Worm (Caenorhabditis elegans): Measurements from ENCODE around the gene dli-1.

DNA sequence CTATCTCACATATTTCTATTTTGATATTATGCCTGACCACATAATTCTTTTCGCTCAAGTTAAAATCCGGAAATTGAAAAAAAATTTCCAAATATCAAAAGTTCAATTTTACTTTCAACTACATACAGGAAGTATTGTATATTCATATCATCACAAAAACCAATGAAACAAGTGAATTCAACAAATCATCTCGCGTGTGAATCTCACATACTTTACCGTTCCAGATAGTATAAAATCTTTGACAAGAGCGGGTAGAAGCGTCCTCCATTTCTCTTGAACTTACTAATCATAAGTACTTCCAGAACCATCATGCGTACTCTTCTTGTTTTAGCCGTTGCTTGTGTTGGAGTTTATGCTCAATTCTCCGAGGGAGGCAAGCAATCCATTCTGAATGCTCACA lies 27.1 kb downstream of the dli-1 start, which contains the start of gene scl-8:
- TF ChIP-seq ets-4 (tag; optimal IDR thresholded peaks at IDR 0.05) = no peak
- no peak for TF ChIP-seq ama-1 (optimal IDR thresholded peaks at IDR 0.05)
- no peak for TF ChIP-seq sox-4 (tag; optimal IDR thresholded peaks at IDR 0.05)
- TF ChIP-seq hlh-8 (tag; optimal IDR thresholded peaks at IDR 0.05) = no peak
- no peak for TF ChIP-seq nhr-232 (tag; optimal IDR thresholded peaks at IDR 0.05)
- no peak for TF ChIP-seq dmd-4 (tag; optimal IDR thresholded peaks at IDR 0.05; ENCODE audit: borderline replicate concordance)
- TF ChIP-seq elt-2 (tag; optimal IDR thresholded peaks at IDR 0.05) = no peak
- TF ChIP-seq zip-5 (tag; optimal IDR thresholded peaks at IDR 0.05) = no peak
- no peak for TF ChIP-seq ceh-48 (tag; optimal IDR thresholded peaks at IDR 0.05)
- no peak for TF ChIP-seq unc-86 (tag; optimal IDR thresholded peaks at IDR 0.05)

All from whole organism, late embryonic.